Fruit fly (Drosophila melanogaster) whole organism, prepupa: ENCODE measurements around the gene CG15894.

Experiments
- Blimp-1 ChIP-seq: fragments of 200-800 bp; sonication (Bioruptor generic); optimal IDR thresholded peaks from 3 replicates; lab custom pipeline; 2017; ENCODE audit warnings: missing biosample characterization, missing genetic modification characterization, mild to moderate bottlenecking, moderate library complexity, missing genetic modification reagents
- CG10631 ChIP-seq: fragments of 200-800 bp; sonication (Bioruptor generic); optimal IDR thresholded peaks from 2 replicates; lab custom pipeline; 2016; ENCODE audit warnings: missing biosample characterization, missing genetic modification characterization
- CG10669 ChIP-seq: fragments of 200-800 bp; sonication (Bioruptor generic); optimal IDR thresholded peaks from 3 replicates; lab custom pipeline; 2018; ENCODE audit warnings: missing biosample characterization, mild to moderate bottlenecking, missing genetic modification characterization, moderate library complexity
- CG11294 ChIP-seq: fragments of 200-800 bp; sonication (Bioruptor generic); IDR thresholded peaks from 2 replicates; pipeline ENCODE4 v1.3.6; 2022; ENCODE audit warnings: missing biosample characterization, missing genetic modification characterization
- CG11762 ChIP-seq: fragments of 200-800 bp; sonication (Bioruptor generic); optimal IDR thresholded peaks from 3 replicates; lab custom pipeline; 2016; ENCODE audit warnings: missing biosample characterization, missing genetic modification characterization; ENCODE audit not compliant: insufficient read depth
- CG11902 ChIP-seq: fragments of 200-800 bp; sonication (Bioruptor generic); optimal IDR thresholded peaks from 3 replicates; lab custom pipeline; 2016; ENCODE audit warnings: missing biosample characterization, missing genetic modification characterization
- CG15336 ChIP-seq: fragments of 200-800 bp; sonication (Bioruptor generic); IDR thresholded peaks from 2 replicates; pipeline ENCODE4 v1.3.6; 2022; ENCODE audit warnings: missing biosample characterization, missing genetic modification characterization
- CG1621 ChIP-seq: fragments of 200-800 bp; sonication (Bioruptor generic); optimal IDR thresholded peaks from 3 replicates; lab custom pipeline; 2018; ENCODE audit warnings: missing biosample characterization, mild to moderate bottlenecking, missing genetic modification characterization
- CG16779 ChIP-seq: fragments of 200-800 bp; sonication (Bioruptor generic); optimal IDR thresholded peaks from 3 replicates; lab custom pipeline; 2017; ENCODE audit warnings: missing biosample characterization, mild to moderate bottlenecking, missing genetic modification characterization
- CG3032 ChIP-seq: fragments of 200-800 bp; optimal IDR thresholded peaks from 2 replicates; lab custom pipeline; 2019; ENCODE audit warnings: missing biosample characterization, mild to moderate bottlenecking, missing genetic modification characterization, moderate library complexity
- CG31627 ChIP-seq: fragments of 200-800 bp; sonication (Bioruptor generic); optimal IDR thresholded peaks from 3 replicates; lab custom pipeline; 2016; ENCODE audit warnings: missing biosample characterization, missing genetic modification characterization
- CG34406 ChIP-seq: fragments of 200-800 bp; sonication (Bioruptor generic); optimal IDR thresholded peaks from 3 replicates; lab custom pipeline; 2016; ENCODE audit warnings: missing biosample characterization, missing genetic modification characterization
- CG3919 ChIP-seq: fragments of 200-800 bp; sonication (Bioruptor generic); optimal IDR thresholded peaks from 3 replicates; lab custom pipeline; 2016; ENCODE audit warnings: missing biosample characterization, missing genetic modification characterization
- CG4318 ChIP-seq: fragments of 200-800 bp; sonication (Bioruptor generic); optimal IDR thresholded peaks from 3 replicates; lab custom pipeline; 2017; ENCODE audit warnings: missing biosample characterization, mild to moderate bottlenecking, missing genetic modification characterization
- CG6276 ChIP-seq: fragments of 200-800 bp; sonication (Bioruptor generic); optimal IDR thresholded peaks from 2 replicates; lab custom pipeline; 2017; ENCODE audit warnings: missing biosample characterization, mild to moderate bottlenecking, missing genetic modification characterization
- CG6792 ChIP-seq: fragments of 200-800 bp; sonication (Bioruptor generic); optimal IDR thresholded peaks from 3 replicates; lab custom pipeline; 2016; ENCODE audit warnings: missing biosample characterization, missing genetic modification characterization
- CG6808 ChIP-seq: fragments of 200-800 bp; sonication (Bioruptor generic); optimal IDR thresholded peaks from 3 replicates; lab custom pipeline; 2017; ENCODE audit warnings: missing biosample characterization, missing genetic modification characterization, mild to moderate bottlenecking, moderate library complexity, missing genetic modification reagents
- CG6854 ChIP-seq: fragments of 200-800 bp; sonication (Bioruptor generic); optimal IDR thresholded peaks from 2 replicates; lab custom pipeline; 2017; ENCODE audit warnings: missing biosample characterization, mild to moderate bottlenecking, missing genetic modification characterization
- CG8319 ChIP-seq: fragments of 200-800 bp; sonication (Bioruptor generic); optimal IDR thresholded peaks from 3 replicates; lab custom pipeline; 2016; ENCODE audit warnings: missing biosample characterization, missing genetic modification characterization
- CG8632 ChIP-seq: fragments of 200-800 bp; sonication (Bioruptor generic); optimal IDR thresholded peaks from 3 replicates; lab custom pipeline; 2016; ENCODE audit warnings: missing biosample characterization, missing genetic modification characterization
- CG9139 ChIP-seq: fragments of 200-800 bp; sonication (Bioruptor generic); optimal IDR thresholded peaks from 3 replicates; lab custom pipeline; 2017; ENCODE audit warnings: missing biosample characterization, mild to moderate bottlenecking, missing genetic modification characterization
- Eip75B ChIP-seq: fragments of 200-800 bp; sonication (Bioruptor generic); optimal IDR thresholded peaks from 3 replicates; lab custom pipeline; 2016; ENCODE audit warnings: missing biosample characterization, missing genetic modification characterization
- Eip78C ChIP-seq: fragments of 200-800 bp; sonication (Bioruptor generic); peaks from one replicate; lab custom pipeline; 2016; ENCODE audit warnings: missing biosample characterization, missing genetic modification characterization
- Eip93F ChIP-seq: fragments of 200-800 bp; sonication (Bioruptor generic); optimal IDR thresholded peaks from 2 replicates; lab custom pipeline; 2016; ENCODE audit warnings: missing biosample characterization, mild to moderate bottlenecking, missing genetic modification characterization
- Ets21C ChIP-seq: fragments of 200-800 bp; sonication (Bioruptor generic); optimal IDR thresholded peaks from 3 replicates; lab custom pipeline; 2016; ENCODE audit warnings: missing biosample characterization, missing genetic modification characterization
- Ets96B ChIP-seq: fragments of 200-800 bp; optimal IDR thresholded peaks from 2 replicates; lab custom pipeline; 2019; ENCODE audit warnings: missing biosample characterization, mild to moderate bottlenecking, missing genetic modification characterization, moderate library complexity
- Gug ChIP-seq: fragments of 200-800 bp; sonication (Bioruptor generic); IDR thresholded peaks from 2 replicates; pipeline ENCODE4 v1.3.6; 2022; ENCODE audit warnings: missing biosample characterization, missing genetic modification characterization
- Hr38 ChIP-seq: sonication (Bioruptor generic); optimal IDR thresholded peaks from 2 replicates; lab custom pipeline; 2016; ENCODE audit warnings: missing biosample characterization, missing genetic modification characterization
- Hr39 ChIP-seq: fragments of 200-800 bp; sonication (Bioruptor generic); optimal IDR thresholded peaks from 2 replicates; lab custom pipeline; 2016; ENCODE audit warnings: missing biosample characterization, missing genetic modification characterization
- Hr4 ChIP-seq: fragments of 200-800 bp; sonication (Bioruptor generic); optimal IDR thresholded peaks from 3 replicates; lab custom pipeline; 2016; ENCODE audit warnings: missing biosample characterization, missing genetic modification characterization
- Sox102F ChIP-seq: fragments of 200-800 bp; sonication (Bioruptor generic); optimal IDR thresholded peaks from 2 replicates; lab custom pipeline; 2016; ENCODE audit warnings: missing biosample characterization, mild to moderate bottlenecking, missing genetic modification characterization
- Sox15 ChIP-seq: fragments of 200-800 bp; sonication (Bioruptor generic); optimal IDR thresholded peaks from 3 replicates; lab custom pipeline; 2016; ENCODE audit warnings: missing biosample characterization, missing genetic modification characterization
- achi ChIP-seq: fragments of 200-800 bp; sonication (Bioruptor generic); optimal IDR thresholded peaks from 3 replicates; lab custom pipeline; 2016; ENCODE audit warnings: missing biosample characterization, missing genetic modification characterization
- acj6 ChIP-seq: fragments of 200-800 bp; sonication (Bioruptor generic); optimal IDR thresholded peaks from 3 replicates; lab custom pipeline; 2016; ENCODE audit warnings: missing biosample characterization, missing genetic modification characterization
- dac ChIP-seq: fragments of 200-800 bp; sonication (Bioruptor generic); optimal IDR thresholded peaks from 2 replicates; lab custom pipeline; 2017; ENCODE audit warnings: missing biosample characterization, mild to moderate bottlenecking, missing genetic modification characterization
- dsx ChIP-seq: fragments of 200-800 bp; optimal IDR thresholded peaks from 3 replicates; lab custom pipeline; 2019; ENCODE audit warnings: missing biosample characterization, mild to moderate bottlenecking, missing genetic modification characterization, moderate library complexity; ENCODE audit not compliant: poor library complexity, severe bottlenecking
- esn ChIP-seq: fragments of 200-800 bp; sonication (Bioruptor generic); optimal IDR thresholded peaks from 2 replicates; lab custom pipeline; 2016; ENCODE audit warnings: missing biosample characterization, mild to moderate bottlenecking, missing genetic modification characterization, moderate library complexity
- fd59A ChIP-seq: fragments of 200-800 bp; sonication (Bioruptor generic); optimal IDR thresholded peaks from 2 replicates; lab custom pipeline; 2017; ENCODE audit warnings: missing biosample characterization, mild to moderate bottlenecking, missing genetic modification characterization, missing genetic modification reagents
- fkh ChIP-seq: fragments of 200-800 bp; sonication (Bioruptor generic); optimal IDR thresholded peaks from 3 replicates; lab custom pipeline; 2017; ENCODE audit warnings: missing biosample characterization, mild to moderate bottlenecking, missing genetic modification characterization, moderate library complexity
- lz ChIP-seq: fragments of 200-800 bp; sonication (Bioruptor generic); optimal IDR thresholded peaks from 3 replicates; lab custom pipeline; 2016; ENCODE audit warnings: missing biosample characterization, missing genetic modification characterization
- spab ChIP-seq: fragments of 200-800 bp; sonication (Bioruptor generic); optimal IDR thresholded peaks from 2 replicates; lab custom pipeline; 2017; ENCODE audit warnings: missing biosample characterization, mild to moderate bottlenecking, missing genetic modification characterization, missing genetic modification reagents
- ss ChIP-seq, 2 experiments: fragments of 200-800 bp; sonication (Bioruptor generic); optimal IDR thresholded peaks; 2 replicates in 1 of 2; 3 replicates in 1 of 2; lab custom pipeline; 2017 to 2018; ENCODE audit warnings: mild to moderate bottlenecking in 2 of 2, missing biosample characterization in 2 of 2, missing genetic modification characterization in 2 of 2, moderate library complexity in 1 of 2
- svp ChIP-seq: fragments of 200-800 bp; sonication (Bioruptor generic); peaks from one replicate; lab custom pipeline; 2016; ENCODE audit warnings: missing biosample characterization, missing genetic modification characterization
- vri ChIP-seq: fragments of 200-800 bp; sonication (Bioruptor generic); optimal IDR thresholded peaks from 3 replicates; lab custom pipeline; 2016; ENCODE audit warnings: missing biosample characterization, mild to moderate bottlenecking, missing genetic modification characterization

Gene CG15894

dm6 chrX:6278879-6279628 lies 30.0 kb upstream of the CG15894 start (continued):
- peak; percentile 2 for TF ChIP-seq Blimp-1 (GFP tag; lab: Kevin White, UChicago)
- TF ChIP-seq vri (GFP tag; lab: Kevin White, UChicago): no peak
- TF ChIP-seq CG6276 (GFP tag; lab: Kevin White, UChicago): no peak
- TF ChIP-seq Hr4 (GFP tag; lab: Kevin White, UChicago): no peak
- TF ChIP-seq dac (GFP tag; lab: Kevin White, UChicago): no peak
- no peak for TF ChIP-seq Ets21C (GFP tag; lab: Kevin White, UChicago)
- no peak for TF ChIP-seq fd59A (GFP tag; lab: Kevin White, UChicago)
- TF ChIP-seq Sox15 (GFP tag; lab: Kevin White, UChicago): no peak
- TF ChIP-seq CG10669 (GFP tag; lab: Kevin White, UChicago): no peak
- TF ChIP-seq CG11762 (GFP tag; lab: Kevin White, UChicago): no peak
- TF ChIP-seq CG15336 (GFP tag; lab: Robert Waterston, UW): no peak
- TF ChIP-seq Sox102F: no peak
- peak in 1 of 2 experiments; percentile 22 for TF ChIP-seq ss (GFP tag; optimal IDR thresholded peaks at IDR 0.05; lab: Kevin White, UChicago)
- TF ChIP-seq CG11902 (GFP tag; lab: Kevin White, UChicago): no peak
- no peak for TF ChIP-seq acj6
- no peak for TF ChIP-seq CG16779 (tag; lab: Kevin White, UChicago)
- no peak for TF ChIP-seq CG8319 (GFP tag; lab: Kevin White, UChicago)
- no peak for TF ChIP-seq CG10631 (GFP tag; lab: Kevin White, UChicago)
- peak; percentile 72 for TF ChIP-seq Eip78C (GFP tag; lab: Kevin White, UChicago)
- peak; percentile 79 for TF ChIP-seq svp (GFP tag; lab: Kevin White, UChicago)
- TF ChIP-seq Eip75B (GFP tag; lab: Kevin White, UChicago): peak; percentile 27
- no peak for TF ChIP-seq Ets96B (tag; lab: Kevin White, UChicago)
- no peak for TF ChIP-seq Hr39 (GFP tag; lab: Kevin White, UChicago)
- no peak for TF ChIP-seq Hr38 (GFP tag; lab: Kevin White, UChicago)
- no peak for TF ChIP-seq CG9139
- TF ChIP-seq spab (GFP tag; lab: Kevin White, UChicago): no peak
- TF ChIP-seq CG6792 (GFP tag; lab: Kevin White, UChicago): no peak
- TF ChIP-seq CG6808 (GFP tag; lab: Kevin White, UChicago): no peak
- TF ChIP-seq esn: peak; percentile 45
- TF ChIP-seq CG31627 (GFP tag; lab: Kevin White, UChicago): no peak
- TF ChIP-seq CG11294 (GFP tag; lab: Robert Waterston, UW): no peak
- TF ChIP-seq CG6854: no peak
- no peak for TF ChIP-seq CG1621 (tag; lab: Kevin White, UChicago)
- TF ChIP-seq lz: no peak
- peak; percentile 40 for TF ChIP-seq CG3919 (GFP tag; lab: Kevin White, UChicago)
- TF ChIP-seq Gug (GFP tag; lab: Robert Waterston, UW): no peak
- peak; percentile 10 for TF ChIP-seq dsx
- no peak for TF ChIP-seq CG4318 (GFP tag; lab: Kevin White, UChicago)
- no peak for TF ChIP-seq CG3032
- TF ChIP-seq CG34406 (GFP tag; lab: Kevin White, UChicago): no peak

- TF ChIP-seq Eip78C (GFP tag; lab: Kevin White, UChicago) (peak; percentile 25), CG8632 (GFP tag; lab: Kevin White, UChicago) (no peak), achi (no peak), fkh (GFP tag; lab: Kevin White, UChicago) (peak; percentile 55), CG1621 (tag; lab: Kevin White, UChicago) (no peak), ss (GFP tag; optimal IDR thresholded peaks at IDR 0.05; lab: Kevin White, UChicago) (peak in 1 of 2 experiments; percentile 11), Eip93F (GFP tag; lab: Kevin White, UChicago) (peak; percentile 12), dac (GFP tag; lab: Kevin White, UChicago) (no peak)
These were observed 29.4 kb upstream of the CG15894 start, which contains the start of gene Ubi-p5E for dm6 chrX:6279629-6280073. Gene Ubi-p5E (minus strand): TSS chrX:6279647.
